Worm (Caenorhabditis elegans) whole organism, mixed stage, embryonic: Measurements from ENCODE around the gene Y57A10A.14.
A peak's percentile ranks its signal among the peaks of the same experiment; 100 is the strongest.

ENCODE experiments used
- M03D4.4 ChIP-seq: sonication (generic microtip); optimal IDR thresholded peaks from 2 replicates; lab custom pipeline; 2017; ENCODE audit warnings: mild to moderate bottlenecking, missing genetic modification characterization, missing compliant biosample characterization
- bed-3 ChIP-seq: fragments of 200-800 bp; sonication (Bioruptor generic); optimal IDR thresholded peaks from 3 replicates; lab custom pipeline; 2018; ENCODE audit warnings: mild to moderate bottlenecking, missing genetic modification characterization, moderate library complexity, missing compliant biosample characterization
- blmp-1 ChIP-seq: fragments of 150-350 bp; optimal IDR thresholded peaks from 2 replicates; lab custom pipeline; 2014; ENCODE audit warnings: missing biosample characterization, missing genetic modification characterization
- ceh-39 ChIP-seq: fragments of 150-350 bp; optimal IDR thresholded peaks from 2 replicates; lab custom pipeline; 2014; ENCODE audit warnings: missing biosample characterization, missing genetic modification characterization
- ceh-43 ChIP-seq: fragments of 200-800 bp; sonication (Bioruptor generic); optimal IDR thresholded peaks from 2 replicates; lab custom pipeline; 2018; ENCODE audit warnings: mild to moderate bottlenecking, missing genetic modification characterization, moderate library complexity, missing compliant biosample characterization
- ceh-83 ChIP-seq: fragments of 200-800 bp; sonication (Bioruptor generic); optimal IDR thresholded peaks from 2 replicates; lab custom pipeline; 2018; ENCODE audit warnings: mild to moderate bottlenecking, missing genetic modification characterization, missing compliant biosample characterization
- ces-1 ChIP-seq: fragments of 150-350 bp; optimal IDR thresholded peaks from 2 replicates; lab custom pipeline; 2014; ENCODE audit warnings: missing biosample characterization, missing genetic modification reagents, missing genetic modification characterization
- cnd-1 ChIP-seq: fragments of 200-800 bp; sonication (Bioruptor generic); optimal IDR thresholded peaks from 2 replicates; lab custom pipeline; 2018; ENCODE audit warnings: mild to moderate bottlenecking, missing genetic modification characterization, missing compliant biosample characterization
- drap-1 ChIP-seq: fragments of 200-800 bp; sonication (Bioruptor generic); optimal IDR thresholded peaks from 3 replicates; lab custom pipeline; 2018; ENCODE audit warnings: mild to moderate bottlenecking, missing genetic modification characterization, missing compliant biosample characterization
- elt-1 ChIP-seq: sonication (generic microtip); optimal IDR thresholded peaks from 2 replicates; lab custom pipeline; 2017; ENCODE audit warnings: missing genetic modification characterization, mild to moderate bottlenecking, missing compliant biosample characterization, antibody characterized with exemption, moderate library complexity, borderline replicate concordance; ENCODE audit not compliant: insufficient read depth
- elt-3 ChIP-seq: fragments of 150-350 bp; optimal IDR thresholded peaks from 2 replicates; lab custom pipeline; 2014; ENCODE audit warnings: missing biosample characterization, missing genetic modification characterization
- flh-1 ChIP-seq: fragments of 200-800 bp; sonication (Bioruptor generic); optimal IDR thresholded peaks from 2 replicates; lab custom pipeline; 2018; ENCODE audit warnings: mild to moderate bottlenecking, missing genetic modification characterization, moderate library complexity, missing compliant biosample characterization
- ham-2 ChIP-seq: fragments of 200-800 bp; sonication (Bioruptor generic); optimal IDR thresholded peaks from 2 replicates; lab custom pipeline; 2018; ENCODE audit warnings: mild to moderate bottlenecking, missing genetic modification characterization, missing compliant biosample characterization
- hlh-1 ChIP-seq: fragments of 150-350 bp; optimal IDR thresholded peaks from 2 replicates; lab custom pipeline; 2014; ENCODE audit warnings: missing biosample characterization, missing genetic modification reagents, missing genetic modification characterization
- lin-13 ChIP-seq: fragments of 150-350 bp; optimal IDR thresholded peaks from 2 replicates; lab custom pipeline; 2014; ENCODE audit warnings: missing biosample characterization, missing genetic modification characterization
- lin-32 ChIP-seq: fragments of 200-800 bp; sonication (Bioruptor generic); optimal IDR thresholded peaks from 2 replicates; lab custom pipeline; 2018; ENCODE audit warnings: mild to moderate bottlenecking, missing genetic modification characterization, missing compliant biosample characterization
- lsy-2 ChIP-seq: fragments of 150-350 bp; optimal IDR thresholded peaks from 2 replicates; lab custom pipeline; 2014; ENCODE audit warnings: missing biosample characterization, missing genetic modification characterization
- mab-5 ChIP-seq: fragments of 150-350 bp; optimal IDR thresholded peaks from 2 replicates; lab custom pipeline; 2014; ENCODE audit warnings: missing biosample characterization, missing genetic modification characterization
- mep-1 ChIP-seq: fragments of 150-350 bp; optimal IDR thresholded peaks from 2 replicates; lab custom pipeline; 2017; ENCODE audit warnings: missing biosample characterization, missing genetic modification reagents, missing genetic modification characterization, inconsistent platforms
- mls-2 ChIP-seq: sonication (generic microtip); optimal IDR thresholded peaks from 2 replicates; lab custom pipeline; 2016; ENCODE audit warnings: mild to moderate bottlenecking, missing genetic modification characterization, moderate library complexity, missing compliant biosample characterization
- nhr-12 ChIP-seq: fragments of 150-350 bp; optimal IDR thresholded peaks from 2 replicates; lab custom pipeline; 2014; ENCODE audit warnings: missing biosample characterization, missing genetic modification characterization
- nhr-2 ChIP-seq: fragments of 150-350 bp; optimal IDR thresholded peaks from 2 replicates; lab custom pipeline; 2014; ENCODE audit warnings: missing biosample characterization, missing genetic modification characterization
- nhr-237 ChIP-seq: fragments of 150-350 bp; optimal IDR thresholded peaks from 2 replicates; lab custom pipeline; 2014; ENCODE audit warnings: missing biosample characterization, missing genetic modification characterization
- nhr-28 ChIP-seq: fragments of 150-350 bp; optimal IDR thresholded peaks from 2 replicates; lab custom pipeline; 2014; ENCODE audit warnings: missing biosample characterization, missing genetic modification characterization
- nhr-76 ChIP-seq: sonication (generic microtip); optimal IDR thresholded peaks from 2 replicates; lab custom pipeline; 2017; ENCODE audit warnings: missing biosample characterization, missing genetic modification characterization
- pha-4 ChIP-seq: fragments of 150-350 bp; optimal IDR thresholded peaks from 2 replicates; lab custom pipeline; 2018; ENCODE audit warnings: missing biosample characterization, missing genetic modification reagents, missing genetic modification characterization
- sem-2 ChIP-seq: fragments of 200-800 bp; sonication (Bioruptor generic); optimal IDR thresholded peaks from 2 replicates; lab custom pipeline; 2018; ENCODE audit warnings: mild to moderate bottlenecking, missing genetic modification characterization, missing compliant biosample characterization
- snpc-4 ChIP-seq: fragments of 150-350 bp; optimal IDR thresholded peaks from 2 replicates; lab custom pipeline; 2014; ENCODE audit warnings: missing biosample characterization, missing genetic modification characterization
- sptf-1 ChIP-seq: sonication (generic microtip); optimal IDR thresholded peaks from 2 replicates; lab custom pipeline; 2017; ENCODE audit warnings: mild to moderate bottlenecking, missing genetic modification characterization, moderate library complexity, missing compliant biosample characterization
- tbx-8 ChIP-seq: fragments of 200-800 bp; sonication (Bioruptor generic); optimal IDR thresholded peaks from 2 replicates; lab custom pipeline; 2018; ENCODE audit warnings: mild to moderate bottlenecking, missing genetic modification characterization, moderate library complexity, missing compliant biosample characterization
- unc-120 ChIP-seq: sonication (generic microtip); optimal IDR thresholded peaks from 2 replicates; lab custom pipeline; 2017; ENCODE audit warnings: missing genetic modification characterization, missing compliant biosample characterization; ENCODE audit not compliant: poor library complexity, severe bottlenecking
- unc-39 ChIP-seq: fragments of 150-350 bp; optimal IDR thresholded peaks from 2 replicates; lab custom pipeline; 2014; ENCODE audit warnings: missing biosample characterization, missing genetic modification characterization
- unc-62 ChIP-seq: fragments of 150-350 bp; optimal IDR thresholded peaks from 2 replicates; lab custom pipeline; 2014; ENCODE audit warnings: missing biosample characterization, missing genetic modification reagents, missing genetic modification characterization
- zip-8 ChIP-seq: fragments of 150-350 bp; optimal IDR thresholded peaks from 2 replicates; lab custom pipeline; 2014; ENCODE audit warnings: missing biosample characterization, missing genetic modification characterization
- ztf-11 ChIP-seq: fragments of 150-350 bp; optimal IDR thresholded peaks from 2 replicates; lab custom pipeline; 2014; ENCODE audit warnings: missing biosample characterization, missing genetic modification characterization

The Y57A10A.14 gene

DNA sequence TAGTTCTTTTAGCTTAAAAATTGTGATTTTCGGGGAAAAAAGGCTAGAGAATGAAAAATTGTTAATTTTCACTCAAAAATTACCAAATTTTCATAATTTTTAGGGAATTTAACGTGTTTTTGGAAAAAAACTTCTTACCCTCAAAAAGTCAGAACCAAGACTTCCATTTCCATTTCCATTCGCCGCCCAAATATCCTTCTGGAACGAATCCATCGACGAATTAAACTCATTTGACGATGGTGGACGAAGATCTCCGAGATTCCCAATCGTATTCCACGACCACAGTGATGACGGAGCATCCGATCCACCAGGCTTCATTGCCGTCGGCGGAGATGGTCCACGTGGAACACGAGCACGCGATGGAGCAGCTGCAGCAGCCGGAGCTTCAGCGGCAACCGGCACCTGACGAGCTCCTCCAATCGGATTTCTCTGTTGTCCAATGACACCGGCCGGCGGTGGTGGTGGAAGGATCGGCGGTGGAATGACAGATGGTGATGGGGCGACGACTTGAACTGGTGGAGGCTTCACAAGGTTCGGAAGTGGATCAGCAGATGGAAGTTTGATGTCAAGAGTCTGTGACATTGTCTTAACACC, 26.0 kb downstream of the Y57A10A.14 start:
- TF ChIP-seq mep-1 (no peak), unc-39 (tag; lab: Kevin White, UChicago) (no peak), sem-2 (GFP tag; lab: Kevin White, UChicago) (no peak), elt-1 (tag; lab: Kevin White, UChicago) (no peak), bed-3 (GFP tag; lab: Kevin White, UChicago) (no peak), M03D4.4 (tag; lab: Kevin White, UChicago) (no peak)

DNA sequence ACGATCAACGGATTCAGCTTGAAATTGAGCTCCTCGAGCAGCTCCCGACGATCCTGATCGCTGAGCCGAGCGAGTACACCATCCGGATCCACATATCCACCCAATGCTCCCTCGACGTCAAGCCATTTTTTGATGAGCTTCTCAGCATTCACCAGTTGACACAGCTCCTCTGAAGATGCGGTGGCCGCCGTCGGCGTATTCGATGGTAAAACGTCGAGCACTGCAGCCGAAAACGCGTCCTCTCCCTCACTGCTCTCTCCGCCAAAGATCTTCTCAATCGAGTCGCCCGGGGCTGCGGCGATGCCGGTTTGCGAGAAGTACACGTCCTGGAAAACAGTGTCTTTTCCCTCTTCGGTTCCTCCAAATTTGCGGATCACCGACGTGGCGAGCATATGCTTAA, 28.8 kb downstream of the Y57A10A.14 start:
- no peak for TF ChIP-seq elt-1 (tag; lab: Kevin White, UChicago)
- TF ChIP-seq flh-1 (GFP tag; lab: Kevin White, UChicago), result no peak
- no peak for TF ChIP-seq M03D4.4 (tag; lab: Kevin White, UChicago)

DNA sequence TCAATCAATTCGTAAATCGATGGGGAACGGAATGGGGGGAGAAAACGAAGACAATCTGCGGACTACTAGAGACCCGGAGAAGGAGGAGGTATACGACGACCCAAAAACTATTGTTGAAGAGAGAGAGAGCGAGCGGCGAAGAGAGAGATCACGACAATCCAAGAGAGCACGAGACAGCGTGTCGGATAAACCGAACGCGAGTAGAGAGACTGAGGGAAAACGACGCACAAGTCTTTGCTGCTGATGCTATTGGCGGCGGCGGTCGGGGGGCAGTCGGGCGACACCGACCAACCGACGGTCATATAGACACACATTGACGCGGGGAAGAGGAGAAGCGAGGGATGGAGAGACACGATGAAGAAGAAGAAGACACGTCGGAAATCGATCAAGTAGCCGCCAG, 36.8 kb downstream of the Y57A10A.14 start:
- TF ChIP-seq drap-1 (GFP tag; lab: Kevin White, UChicago), result peak; percentile 72
- peak; percentile 52 for TF ChIP-seq M03D4.4 (tag; lab: Kevin White, UChicago)
- peak; percentile 90 for TF ChIP-seq ham-2 (GFP tag; lab: Kevin White, UChicago)
- no peak for TF ChIP-seq ceh-39 (tag; lab: Kevin White, UChicago)
- TF ChIP-seq unc-120 (tag; lab: Kevin White, UChicago), result peak; percentile 76
- TF ChIP-seq snpc-4 (tag; lab: Kevin White, UChicago), result no peak
- TF ChIP-seq ceh-43 (GFP tag; lab: Kevin White, UChicago), result no peak
- TF ChIP-seq lsy-2, result peak; percentile 68
- TF ChIP-seq nhr-28 (tag; lab: Kevin White, UChicago), result no peak
- TF ChIP-seq unc-39 (tag; lab: Kevin White, UChicago), result no peak
- peak; percentile 60 for TF ChIP-seq ces-1 (GFP tag; lab: Kevin White, UChicago)
- TF ChIP-seq mep-1, result no peak
- peak; percentile 95 for TF ChIP-seq nhr-2 (tag; lab: Kevin White, UChicago)
- TF ChIP-seq unc-62 (GFP tag; lab: Kevin White, UChicago), result peak; percentile 75
- TF ChIP-seq nhr-237, result peak; percentile 54
- no peak for TF ChIP-seq mab-5
- TF ChIP-seq elt-1 (tag; lab: Kevin White, UChicago), result peak; percentile 9
- no peak for TF ChIP-seq zip-8
- peak; percentile 51 for TF ChIP-seq lin-13 (tag; lab: Kevin White, UChicago)
- peak; percentile 49 for TF ChIP-seq sptf-1 (tag; lab: Kevin White, UChicago)
- no peak for TF ChIP-seq flh-1 (GFP tag; lab: Kevin White, UChicago)
- TF ChIP-seq elt-3 (tag; lab: Kevin White, UChicago), result no peak
- peak; percentile 26 for TF ChIP-seq hlh-1 (tag; lab: Kevin White, UChicago)
- TF ChIP-seq blmp-1 (tag; lab: Kevin White, UChicago), result no peak
- no peak for TF ChIP-seq nhr-12 (tag; lab: Kevin White, UChicago)
- TF ChIP-seq lin-32 (GFP tag; lab: Kevin White, UChicago), result no peak
- peak; percentile 58 for TF ChIP-seq mls-2 (tag; lab: Kevin White, UChicago)
- TF ChIP-seq ceh-83 (GFP tag; lab: Kevin White, UChicago), result peak; percentile 52
- TF ChIP-seq ztf-11, result peak; percentile 52
- TF ChIP-seq sem-2 (GFP tag; lab: Kevin White, UChicago), result no peak
- TF ChIP-seq cnd-1 (tag; lab: Kevin White, UChicago), result peak; percentile 79
- TF ChIP-seq tbx-8 (GFP tag; lab: Kevin White, UChicago), result no peak
- TF ChIP-seq pha-4 (tag; lab: Kevin White, UChicago), result peak; percentile 39
- no peak for TF ChIP-seq nhr-76 (tag; lab: Kevin White, UChicago)
- no peak for TF ChIP-seq bed-3 (GFP tag; lab: Kevin White, UChicago)
- TF ChIP-seq, all 35 proteins: peak for 18
